Worm (Caenorhabditis elegans) whole organism, young adult: Measurements from ENCODE around the gene W08E12.5.

Experiments
- F52B5.7 ChIP-seq: sonication (generic microtip); optimal IDR thresholded peaks from 2 replicates; lab custom pipeline; 2016; ENCODE audit warnings: mild to moderate bottlenecking, missing genetic modification characterization, missing compliant biosample characterization
- aptf-3 ChIP-seq: fragments of 200-800 bp; sonication (Bioruptor generic); IDR thresholded peaks from 2 replicates; pipeline ENCODE4 v1.3.6; 2022; ENCODE audit warnings: missing genetic modification characterization, missing compliant biosample characterization
- athp-1 ChIP-seq: sonication (generic microtip); optimal IDR thresholded peaks from 2 replicates; lab custom pipeline; 2017; ENCODE audit warnings: mild to moderate bottlenecking, missing genetic modification characterization, missing compliant biosample characterization
- ccch-3 ChIP-seq: fragments of 200-800 bp; sonication (Bioruptor generic); optimal IDR thresholded peaks from 2 replicates; lab custom pipeline; 2018; ENCODE audit warnings: mild to moderate bottlenecking, missing genetic modification characterization, missing compliant biosample characterization
- ceh-79 ChIP-seq: sonication (generic microtip); optimal IDR thresholded peaks from 2 replicates; lab custom pipeline; 2017; ENCODE audit warnings: mild to moderate bottlenecking, missing genetic modification characterization, missing compliant biosample characterization
- efl-1 ChIP-seq: fragments of 150-350 bp; optimal IDR thresholded peaks from 2 replicates; lab custom pipeline; 2014; ENCODE audit warnings: missing biosample characterization, missing genetic modification reagents, missing genetic modification characterization
- egl-44 ChIP-seq: fragments of 200-800 bp; sonication (Bioruptor generic); IDR thresholded peaks from 2 replicates; pipeline ENCODE4 v1.3.6; 2022; ENCODE audit warnings: missing genetic modification reagents, missing genetic modification characterization, missing compliant biosample characterization
- fkh-3 ChIP-seq: sonication (generic microtip); optimal IDR thresholded peaks from 2 replicates; lab custom pipeline; 2016; ENCODE audit warnings: mild to moderate bottlenecking, missing genetic modification characterization, missing compliant biosample characterization
- hmg-1.2 ChIP-seq: fragments of 200-800 bp; sonication (Bioruptor generic); IDR thresholded peaks from 2 replicates; pipeline ENCODE4 v1.3.6; 2022; ENCODE audit warnings: missing genetic modification reagents, missing genetic modification characterization, missing compliant biosample characterization
- mcd-1 ChIP-seq: fragments of 200-800 bp; sonication (Bioruptor generic); IDR thresholded peaks from 2 replicates; pipeline ENCODE4 v1.3.6; 2022; ENCODE audit warnings: missing genetic modification reagents, missing genetic modification characterization, missing compliant biosample characterization

DNA sequence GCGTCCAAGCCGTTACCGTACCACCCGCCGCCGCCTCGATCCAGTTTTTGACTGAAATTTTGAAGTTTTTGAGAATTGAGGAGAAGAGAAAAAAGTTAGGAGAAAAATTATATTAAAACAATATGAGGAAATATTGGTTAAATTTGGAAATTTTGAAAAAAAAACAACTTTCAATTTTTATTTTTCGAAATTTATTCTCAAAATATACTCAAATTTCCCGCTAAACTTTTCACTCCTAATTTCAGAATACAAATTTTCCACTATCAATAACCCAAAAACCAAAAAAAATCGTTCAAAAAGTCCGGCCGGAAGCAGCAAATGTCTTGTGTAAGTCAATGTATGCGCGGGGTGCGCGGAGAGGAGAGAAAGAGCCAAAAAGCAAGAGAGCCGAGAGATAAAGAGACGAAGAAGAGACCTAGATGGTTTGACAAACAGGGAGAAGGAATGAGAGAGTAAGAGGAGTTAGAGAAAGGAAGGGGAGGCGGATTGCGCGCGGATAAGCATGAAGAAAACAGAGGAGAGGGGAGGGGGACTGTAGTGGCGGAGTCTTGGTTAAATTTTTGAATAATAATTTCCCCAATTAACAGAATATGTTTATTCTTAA lies 49.5 kb downstream of the W08E12.5 start, which contains the start of gene elks-1:
- no peak for TF ChIP-seq efl-1 (GFP tag; lab: Kevin White, UChicago)
- TF ChIP-seq mcd-1 (GFP tag; lab: Robert Waterston, UW) = no peak
- peak; percentile 49; the same call in 1 of the 2 replicates for TF ChIP-seq hmg-1.2
- no peak for TF ChIP-seq F52B5.7 (tag; lab: Kevin White, UChicago)
- no peak for TF ChIP-seq egl-44 (GFP tag; lab: Robert Waterston, UW)
- no peak for TF ChIP-seq ccch-3 (GFP tag; lab: Kevin White, UChicago)
- no peak for TF ChIP-seq fkh-3 (tag; lab: Kevin White, UChicago)
- no peak for TF ChIP-seq athp-1 (tag; lab: Kevin White, UChicago)
- no peak for TF ChIP-seq aptf-3
- TF ChIP-seq ceh-79 = no peak
